Fruit fly (Drosophila melanogaster) whole organism, prepupa: ENCODE results near the gene CCKLR-17D3.
A peak's percentile ranks its signal among the peaks of the same experiment; 100 is the strongest.

ENCODE experiments used
- Blimp-1 ChIP-seq: fragments of 200-800 bp; sonication (Bioruptor generic); optimal IDR thresholded peaks from 3 replicates; lab custom pipeline; 2017; ENCODE audit warnings: missing biosample characterization, missing genetic modification characterization, mild to moderate bottlenecking, moderate library complexity, missing genetic modification reagents
- CG10631 ChIP-seq: fragments of 200-800 bp; sonication (Bioruptor generic); optimal IDR thresholded peaks from 2 replicates; lab custom pipeline; 2016; ENCODE audit warnings: missing biosample characterization, missing genetic modification characterization
- CG11902 ChIP-seq: fragments of 200-800 bp; sonication (Bioruptor generic); optimal IDR thresholded peaks from 3 replicates; lab custom pipeline; 2016; ENCODE audit warnings: missing biosample characterization, missing genetic modification characterization
- CG15336 ChIP-seq: fragments of 200-800 bp; sonication (Bioruptor generic); IDR thresholded peaks from 2 replicates; pipeline ENCODE4 v1.3.6; 2022; ENCODE audit warnings: missing biosample characterization, missing genetic modification characterization
- CG1621 ChIP-seq: fragments of 200-800 bp; sonication (Bioruptor generic); optimal IDR thresholded peaks from 3 replicates; lab custom pipeline; 2018; ENCODE audit warnings: missing biosample characterization, mild to moderate bottlenecking, missing genetic modification characterization
- CG16779 ChIP-seq: fragments of 200-800 bp; sonication (Bioruptor generic); optimal IDR thresholded peaks from 3 replicates; lab custom pipeline; 2017; ENCODE audit warnings: missing biosample characterization, mild to moderate bottlenecking, missing genetic modification characterization
- CG31627 ChIP-seq: fragments of 200-800 bp; sonication (Bioruptor generic); optimal IDR thresholded peaks from 3 replicates; lab custom pipeline; 2016; ENCODE audit warnings: missing biosample characterization, missing genetic modification characterization
- CG32006 ChIP-seq: fragments of 200-800 bp; sonication (Bioruptor generic); optimal IDR thresholded peaks from 3 replicates; lab custom pipeline; 2017; ENCODE audit warnings: missing biosample characterization, mild to moderate bottlenecking, missing genetic modification characterization
- CG34406 ChIP-seq: fragments of 200-800 bp; sonication (Bioruptor generic); optimal IDR thresholded peaks from 3 replicates; lab custom pipeline; 2016; ENCODE audit warnings: missing biosample characterization, missing genetic modification characterization
- CG3919 ChIP-seq: fragments of 200-800 bp; sonication (Bioruptor generic); optimal IDR thresholded peaks from 3 replicates; lab custom pipeline; 2016; ENCODE audit warnings: missing biosample characterization, missing genetic modification characterization
- CG4318 ChIP-seq: fragments of 200-800 bp; sonication (Bioruptor generic); optimal IDR thresholded peaks from 3 replicates; lab custom pipeline; 2017; ENCODE audit warnings: missing biosample characterization, mild to moderate bottlenecking, missing genetic modification characterization
- CG6163 ChIP-seq: fragments of 200-800 bp; sonication (Bioruptor generic); IDR thresholded peaks from 3 replicates; pipeline ENCODE4 v1.3.6; 2022; ENCODE audit warnings: missing biosample characterization, missing genetic modification characterization
- CG6792 ChIP-seq: fragments of 200-800 bp; sonication (Bioruptor generic); optimal IDR thresholded peaks from 3 replicates; lab custom pipeline; 2016; ENCODE audit warnings: missing biosample characterization, missing genetic modification characterization
- CG6808 ChIP-seq: fragments of 200-800 bp; sonication (Bioruptor generic); optimal IDR thresholded peaks from 3 replicates; lab custom pipeline; 2017; ENCODE audit warnings: missing biosample characterization, missing genetic modification characterization, mild to moderate bottlenecking, moderate library complexity, missing genetic modification reagents
- CG6854 ChIP-seq: fragments of 200-800 bp; sonication (Bioruptor generic); optimal IDR thresholded peaks from 2 replicates; lab custom pipeline; 2017; ENCODE audit warnings: missing biosample characterization, mild to moderate bottlenecking, missing genetic modification characterization
- CG7368 ChIP-seq: fragments of 200-800 bp; sonication (Bioruptor generic); optimal IDR thresholded peaks from 3 replicates; lab custom pipeline; 2016; ENCODE audit warnings: missing biosample characterization, missing genetic modification characterization
- CG8119 ChIP-seq: fragments of 200-800 bp; sonication (Bioruptor generic); IDR thresholded peaks from 3 replicates; pipeline ENCODE4 v1.3.6; 2022; ENCODE audit warnings: missing biosample characterization, missing genetic modification characterization
- CG8632 ChIP-seq: fragments of 200-800 bp; sonication (Bioruptor generic); optimal IDR thresholded peaks from 3 replicates; lab custom pipeline; 2016; ENCODE audit warnings: missing biosample characterization, missing genetic modification characterization
- Eip78C ChIP-seq: fragments of 200-800 bp; sonication (Bioruptor generic); peaks from one replicate; lab custom pipeline; 2016; ENCODE audit warnings: missing biosample characterization, missing genetic modification characterization
- Eip93F ChIP-seq: fragments of 200-800 bp; sonication (Bioruptor generic); optimal IDR thresholded peaks from 2 replicates; lab custom pipeline; 2016; ENCODE audit warnings: missing biosample characterization, mild to moderate bottlenecking, missing genetic modification characterization
- Ets21C ChIP-seq: fragments of 200-800 bp; sonication (Bioruptor generic); optimal IDR thresholded peaks from 3 replicates; lab custom pipeline; 2016; ENCODE audit warnings: missing biosample characterization, missing genetic modification characterization
- Ets96B ChIP-seq: fragments of 200-800 bp; optimal IDR thresholded peaks from 2 replicates; lab custom pipeline; 2019; ENCODE audit warnings: missing biosample characterization, mild to moderate bottlenecking, missing genetic modification characterization, moderate library complexity
- Hr38 ChIP-seq: sonication (Bioruptor generic); optimal IDR thresholded peaks from 2 replicates; lab custom pipeline; 2016; ENCODE audit warnings: missing biosample characterization, missing genetic modification characterization
- Hr39 ChIP-seq: fragments of 200-800 bp; sonication (Bioruptor generic); optimal IDR thresholded peaks from 2 replicates; lab custom pipeline; 2016; ENCODE audit warnings: missing biosample characterization, missing genetic modification characterization
- Hr4 ChIP-seq: fragments of 200-800 bp; sonication (Bioruptor generic); optimal IDR thresholded peaks from 3 replicates; lab custom pipeline; 2016; ENCODE audit warnings: missing biosample characterization, missing genetic modification characterization
- Met ChIP-seq: fragments of 200-800 bp; sonication (Bioruptor generic); optimal IDR thresholded peaks from 3 replicates; lab custom pipeline; 2016; ENCODE audit warnings: missing biosample characterization, missing genetic modification characterization
- OdsH ChIP-seq: fragments of 200-800 bp; sonication (Bioruptor generic); optimal IDR thresholded peaks from 3 replicates; lab custom pipeline; 2016; ENCODE audit warnings: missing biosample characterization, missing genetic modification characterization
- Smox ChIP-seq: fragments of 200-800 bp; sonication (Bioruptor generic); optimal IDR thresholded peaks from 3 replicates; lab custom pipeline; 2016; ENCODE audit warnings: missing biosample characterization, missing genetic modification characterization
- Sox102F ChIP-seq: fragments of 200-800 bp; sonication (Bioruptor generic); optimal IDR thresholded peaks from 2 replicates; lab custom pipeline; 2016; ENCODE audit warnings: missing biosample characterization, mild to moderate bottlenecking, missing genetic modification characterization
- Sox14 ChIP-seq: fragments of 200-800 bp; sonication (Bioruptor generic); optimal IDR thresholded peaks from 3 replicates; lab custom pipeline; 2016; ENCODE audit warnings: missing biosample characterization, missing genetic modification characterization
- achi ChIP-seq: fragments of 200-800 bp; sonication (Bioruptor generic); optimal IDR thresholded peaks from 3 replicates; lab custom pipeline; 2016; ENCODE audit warnings: missing biosample characterization, missing genetic modification characterization
- acj6 ChIP-seq: fragments of 200-800 bp; sonication (Bioruptor generic); optimal IDR thresholded peaks from 3 replicates; lab custom pipeline; 2016; ENCODE audit warnings: missing biosample characterization, missing genetic modification characterization
- cyc ChIP-seq: fragments of 200-800 bp; sonication (Bioruptor generic); optimal IDR thresholded peaks from 3 replicates; lab custom pipeline; 2016; ENCODE audit warnings: missing biosample characterization, missing genetic modification characterization
- dsx ChIP-seq: fragments of 200-800 bp; optimal IDR thresholded peaks from 3 replicates; lab custom pipeline; 2019; ENCODE audit warnings: missing biosample characterization, mild to moderate bottlenecking, missing genetic modification characterization, moderate library complexity; ENCODE audit not compliant: poor library complexity, severe bottlenecking
- esn ChIP-seq: fragments of 200-800 bp; sonication (Bioruptor generic); optimal IDR thresholded peaks from 2 replicates; lab custom pipeline; 2016; ENCODE audit warnings: missing biosample characterization, mild to moderate bottlenecking, missing genetic modification characterization, moderate library complexity
- fd85E ChIP-seq: fragments of 200-800 bp; sonication (Bioruptor generic); optimal IDR thresholded peaks from 3 replicates; lab custom pipeline; 2016; ENCODE audit warnings: missing biosample characterization, missing genetic modification characterization
- lz ChIP-seq: fragments of 200-800 bp; sonication (Bioruptor generic); optimal IDR thresholded peaks from 3 replicates; lab custom pipeline; 2016; ENCODE audit warnings: missing biosample characterization, missing genetic modification characterization
- net ChIP-seq: fragments of 200-800 bp; sonication (Bioruptor generic); optimal IDR thresholded peaks from 3 replicates; lab custom pipeline; 2016; ENCODE audit warnings: missing biosample characterization, missing genetic modification characterization
- pdm3 ChIP-seq: fragments of 200-800 bp; sonication (Bioruptor generic); optimal IDR thresholded peaks from 3 replicates; lab custom pipeline; 2016; ENCODE audit warnings: missing biosample characterization, missing genetic modification characterization
- salr ChIP-seq, 2 experiments: fragments of 200-800 bp; sonication (Bioruptor generic); optimal IDR thresholded peaks; 3 replicates each; lab custom pipeline; 2016 to 2018; ENCODE audit warnings: missing biosample characterization in 2 of 2, missing genetic modification characterization in 2 of 2, mild to moderate bottlenecking in 1 of 2
- spab ChIP-seq: fragments of 200-800 bp; sonication (Bioruptor generic); optimal IDR thresholded peaks from 2 replicates; lab custom pipeline; 2017; ENCODE audit warnings: missing biosample characterization, mild to moderate bottlenecking, missing genetic modification characterization, missing genetic modification reagents
- ss ChIP-seq, 2 experiments: fragments of 200-800 bp; sonication (Bioruptor generic); optimal IDR thresholded peaks; 2 replicates in 1 of 2; 3 replicates in 1 of 2; lab custom pipeline; 2017 to 2018; ENCODE audit warnings: mild to moderate bottlenecking in 2 of 2, missing biosample characterization in 2 of 2, missing genetic modification characterization in 2 of 2, moderate library complexity in 1 of 2
- svp ChIP-seq: fragments of 200-800 bp; sonication (Bioruptor generic); peaks from one replicate; lab custom pipeline; 2016; ENCODE audit warnings: missing biosample characterization, missing genetic modification characterization
- topi ChIP-seq: fragments of 200-800 bp; sonication (Bioruptor generic); optimal IDR thresholded peaks from 3 replicates; lab custom pipeline; 2016; ENCODE audit warnings: missing biosample characterization, missing genetic modification characterization
- vri ChIP-seq: fragments of 200-800 bp; sonication (Bioruptor generic); optimal IDR thresholded peaks from 3 replicates; lab custom pipeline; 2016; ENCODE audit warnings: missing biosample characterization, mild to moderate bottlenecking, missing genetic modification characterization

The CCKLR-17D3 gene

dm6 chrX:18780260-18780659, 6.4 kb upstream of the CCKLR-17D3 start:
- TF ChIP-seq Eip78C (GFP tag; lab: Kevin White, UChicago) = peak; percentile 33
- TF ChIP-seq Ets96B = no peak
- TF ChIP-seq Blimp-1 (GFP tag; lab: Kevin White, UChicago) = peak; percentile 71

dm6 chrX:18779662-18780061, 5.8 kb upstream of the CCKLR-17D3 start:
- TF ChIP-seq svp (GFP tag; lab: Kevin White, UChicago) (peak; percentile 87), CG3919 (GFP tag; lab: Kevin White, UChicago) (no peak)

dm6 chrX:18776976-18777925, 3.4 kb upstream of the CCKLR-17D3 start:
- TF ChIP-seq net (GFP tag; lab: Kevin White, UChicago) (no peak), CG31627 (peak; percentile 58), Eip93F (peak; percentile 26), acj6 (GFP tag; lab: Kevin White, UChicago) (peak; percentile 26), topi (GFP tag; lab: Kevin White, UChicago) (peak; percentile 31), Smox (GFP tag; lab: Kevin White, UChicago) (peak; percentile 48), CG32006 (GFP tag; lab: Kevin White, UChicago) (no peak), Eip78C (GFP tag; lab: Kevin White, UChicago) (peak; percentile 81), Hr39 (peak; percentile 58), CG16779 (tag; lab: Kevin White, UChicago) (no peak), spab (no peak), CG8632 (GFP tag; lab: Kevin White, UChicago) (peak; percentile 49), dsx (GFP tag; lab: Kevin White, UChicago) (no peak), OdsH (GFP tag; lab: Kevin White, UChicago) (peak; percentile 41), Met (GFP tag; lab: Kevin White, UChicago) (peak; percentile 63), CG3919 (GFP tag; lab: Kevin White, UChicago) (peak; percentile 9), fd85E (no peak), Hr38 (GFP tag; lab: Kevin White, UChicago) (no peak), vri (GFP tag; lab: Kevin White, UChicago) (peak; percentile 35), CG11902 (peak; percentile 20), lz (GFP tag; lab: Kevin White, UChicago) (peak; percentile 45), CG4318 (GFP tag; lab: Kevin White, UChicago) (no peak), ss (GFP tag; optimal IDR thresholded peaks at IDR 0.05; lab: Kevin White, UChicago) (peak in 1 of 2 experiments; percentile 52), CG6163 (GFP tag; lab: Robert Waterston, UW) (peak; percentile 65; the same call in 2 of the 3 replicates), Blimp-1 (GFP tag; lab: Kevin White, UChicago) (peak; percentile 53), salr (GFP tag; optimal IDR thresholded peaks at IDR 0.05; lab: Kevin White, UChicago) (no peak), achi (GFP tag; lab: Kevin White, UChicago) (peak; percentile 22), Sox102F (GFP tag; lab: Kevin White, UChicago) (peak; percentile 38), CG15336 (peak; percentile 41; the same call in 1 of the 2 replicates), CG10631 (GFP tag; lab: Kevin White, UChicago) (peak; percentile 18), CG6854 (no peak), pdm3 (peak; percentile 35), CG1621 (tag; lab: Kevin White, UChicago) (peak; percentile 78), CG8119 (GFP tag; lab: Robert Waterston, UW) (peak; percentile 45; the same call in 2 of the 3 replicates), esn (GFP tag; lab: Kevin White, UChicago) (peak; percentile 58), Ets96B (no peak), CG7368 (GFP tag; lab: Kevin White, UChicago) (no peak), svp (GFP tag; lab: Kevin White, UChicago) (peak; percentile 90), Ets21C (GFP tag; lab: Kevin White, UChicago) (peak; percentile 38), CG6808 (peak; percentile 55), cyc (GFP tag; lab: Kevin White, UChicago) (peak; percentile 49), Hr4 (GFP tag; lab: Kevin White, UChicago) (no peak), Sox14 (GFP tag; lab: Kevin White, UChicago) (peak; percentile 76), CG6792 (peak; percentile 50), CG34406 (peak; percentile 32)
